Worm (Caenorhabditis elegans) whole organism, L4 larva: ENCODE results near the gene otpl-8.

Experiments used
- ceh-28 ChIP-seq: fragments of 150-350 bp; optimal IDR thresholded peaks from 2 replicates; lab custom pipeline; 2014; ENCODE audit warnings: missing biosample characterization, missing genetic modification reagents, missing genetic modification characterization
- egl-27 ChIP-seq: sonication (generic microtip); optimal IDR thresholded peaks from 3 replicates; lab custom pipeline; 2017; ENCODE audit warnings: missing biosample characterization, missing genetic modification reagents, missing genetic modification characterization
- mep-1 ChIP-seq: fragments of 150-350 bp; sonication (generic microtip); optimal IDR thresholded peaks from 3 replicates; lab custom pipeline; 2014; ENCODE audit warnings: missing biosample characterization, missing genetic modification characterization
- nhr-11 ChIP-seq: fragments of 150-350 bp; optimal IDR thresholded peaks from 2 replicates; lab custom pipeline; 2014; ENCODE audit warnings: missing biosample characterization, missing genetic modification characterization
- spr-1 ChIP-seq: sonication (generic microtip); optimal IDR thresholded peaks from 2 replicates; lab custom pipeline; 2016; ENCODE audit warnings: mild to moderate bottlenecking, missing genetic modification characterization, missing compliant biosample characterization

DNA sequence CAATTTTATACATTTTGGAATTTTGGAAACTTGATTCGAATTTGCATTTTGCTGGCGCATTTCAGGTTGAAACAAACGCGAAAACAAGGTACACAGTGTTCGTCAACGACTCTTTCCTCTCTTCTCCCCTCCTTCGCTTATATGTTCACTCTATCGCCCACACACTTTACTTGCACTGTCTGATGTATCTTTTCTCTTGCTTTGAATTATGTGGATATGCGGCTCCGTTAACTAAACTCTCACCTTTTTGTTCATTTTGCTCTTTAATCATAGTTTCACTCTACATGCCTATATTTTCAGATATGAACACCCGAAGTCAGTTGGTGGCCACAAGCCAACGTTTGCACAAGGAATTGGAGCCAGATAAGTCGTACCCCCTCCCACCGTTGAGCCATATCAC, 23.5 kb upstream of the otpl-8 start, which contains the start of gene W06D11.1:
- TF ChIP-seq egl-27 (tag; lab: Kevin White, UChicago) (no peak), spr-1 (tag; lab: Kevin White, UChicago) (no peak), nhr-11 (no peak), mep-1 (tag; lab: Kevin White, UChicago) (no peak), ceh-28 (tag; lab: Kevin White, UChicago) (no peak)
